Worm (Caenorhabditis elegans) whole organism, L3 larva: ENCODE measurements around the gene pqm-1.

ENCODE experiments used
- R02D3.7 ChIP-seq: fragments of 150-350 bp; optimal IDR thresholded peaks from 2 replicates; lab custom pipeline; 2014; ENCODE audit warnings: missing biosample characterization, missing genetic modification characterization
- ZK546.5 ChIP-seq: sonication (generic microtip); optimal IDR thresholded peaks from 2 replicates; lab custom pipeline; 2017; ENCODE audit warnings: missing biosample characterization, missing genetic modification characterization
- aly-2 ChIP-seq: fragments of 150-350 bp; optimal IDR thresholded peaks from 2 replicates; lab custom pipeline; 2014; ENCODE audit warnings: missing biosample characterization, missing genetic modification characterization
- ceh-16 ChIP-seq: sonication (generic microtip); optimal IDR thresholded peaks from 2 replicates; lab custom pipeline; 2017; ENCODE audit warnings: missing biosample characterization, missing genetic modification characterization
- ceh-82 ChIP-seq: fragments of 150-350 bp; optimal IDR thresholded peaks from 2 replicates; lab custom pipeline; 2014; ENCODE audit warnings: missing biosample characterization, missing genetic modification characterization
- ceh-9 ChIP-seq: sonication (generic microtip); optimal IDR thresholded peaks from 2 replicates; lab custom pipeline; 2018; ENCODE audit warnings: missing biosample characterization, missing genetic modification characterization
- daf-12 ChIP-seq: fragments of 150-350 bp; optimal IDR thresholded peaks from 2 replicates; lab custom pipeline; 2014; ENCODE audit warnings: missing biosample characterization, missing genetic modification reagents, missing genetic modification characterization
- egl-27 ChIP-seq: sonication (generic microtip); optimal IDR thresholded peaks from 4 replicates; lab custom pipeline; 2017; ENCODE audit warnings: missing biosample characterization, missing genetic modification reagents, missing genetic modification characterization
- egl-5 ChIP-seq: fragments of 150-350 bp; optimal IDR thresholded peaks from 2 replicates; lab custom pipeline; 2017; ENCODE audit warnings: missing biosample characterization, missing genetic modification reagents, missing genetic modification characterization, inconsistent platforms
- elt-1 ChIP-seq: fragments of 150-350 bp; optimal IDR thresholded peaks from 2 replicates; lab custom pipeline; 2014; ENCODE audit warnings: missing biosample characterization, missing genetic modification characterization
- elt-2 ChIP-seq: sonication (generic microtip); optimal IDR thresholded peaks from 2 replicates; lab custom pipeline; 2016; ENCODE audit warnings: missing genetic modification reagents, mild to moderate bottlenecking, missing genetic modification characterization, missing compliant biosample characterization
- elt-3 ChIP-seq, 3 experiments: fragments of 150-350 bp in 1 of 3; sonication (generic microtip) in 2 of 3; optimal IDR thresholded peaks; 2 replicates in 2 of 3; 4 replicates in 1 of 3; lab custom pipeline; 2014 to 2017; ENCODE audit warnings: missing biosample characterization in 3 of 3, missing genetic modification characterization in 3 of 3
- eor-1 ChIP-seq, 2 experiments: fragments of 150-350 bp; optimal IDR thresholded peaks; 2 replicates each; lab custom pipeline; 2014 to 2018; ENCODE audit warnings: missing biosample characterization in 2 of 2, missing genetic modification characterization in 2 of 2
- fkh-2 ChIP-seq: fragments of 150-350 bp; optimal IDR thresholded peaks from 2 replicates; lab custom pipeline; 2014; ENCODE audit warnings: missing biosample characterization, missing genetic modification reagents, missing genetic modification characterization
- hmg-11 ChIP-seq: sonication (generic microtip); optimal IDR thresholded peaks from 2 replicates; lab custom pipeline; 2016; ENCODE audit warnings: missing genetic modification characterization, missing compliant biosample characterization
- lin-15B ChIP-seq: fragments of 150-350 bp; optimal IDR thresholded peaks from 2 replicates; lab custom pipeline; 2014; ENCODE audit warnings: missing biosample characterization, missing genetic modification characterization
- nfya-1 ChIP-seq: sonication (generic microtip); optimal IDR thresholded peaks from 2 replicates; lab custom pipeline; 2017; ENCODE audit warnings: missing genetic modification characterization, mild to moderate bottlenecking, missing compliant biosample characterization, antibody characterized with exemption, moderate library complexity; ENCODE audit not compliant: insufficient read depth
- nhr-11 ChIP-seq: fragments of 150-350 bp; optimal IDR thresholded peaks from 2 replicates; lab custom pipeline; 2014; ENCODE audit warnings: missing biosample characterization, missing genetic modification characterization
- nhr-23 ChIP-seq: fragments of 150-350 bp; optimal IDR thresholded peaks from 2 replicates; lab custom pipeline; 2014; ENCODE audit warnings: missing biosample characterization, missing genetic modification reagents, missing genetic modification characterization
- nhr-25 ChIP-seq: sonication (generic microtip); optimal IDR thresholded peaks from 2 replicates; lab custom pipeline; 2017; ENCODE audit warnings: missing biosample characterization, missing genetic modification characterization
- nhr-28 ChIP-seq: fragments of 150-350 bp; optimal IDR thresholded peaks from 2 replicates; lab custom pipeline; 2014; ENCODE audit warnings: missing biosample characterization, missing genetic modification characterization
- nhr-43 ChIP-seq: sonication (generic microtip); optimal IDR thresholded peaks from 2 replicates; lab custom pipeline; 2016; ENCODE audit warnings: mild to moderate bottlenecking, missing genetic modification characterization, missing compliant biosample characterization; ENCODE audit not compliant: poor library complexity, severe bottlenecking
- nhr-67 ChIP-seq: fragments of 150-350 bp; optimal IDR thresholded peaks from 2 replicates; lab custom pipeline; 2014; ENCODE audit warnings: missing biosample characterization, missing genetic modification characterization
- nhr-76 ChIP-seq: fragments of 150-350 bp; sonication (generic microtip); optimal IDR thresholded peaks from 5 replicates; lab custom pipeline; 2014; ENCODE audit warnings: missing biosample characterization, missing genetic modification characterization
- nhr-77 ChIP-seq: fragments of 150-350 bp; optimal IDR thresholded peaks from 2 replicates; lab custom pipeline; 2014; ENCODE audit warnings: missing biosample characterization, missing genetic modification characterization
- pha-4 ChIP-seq: fragments of 150-350 bp; optimal IDR thresholded peaks from 2 replicates; lab custom pipeline; 2014; ENCODE audit warnings: missing biosample characterization, missing genetic modification reagents, missing genetic modification characterization
- pqm-1 ChIP-seq: fragments of 150-350 bp; optimal IDR thresholded peaks from 2 replicates; lab custom pipeline; 2017; ENCODE audit warnings: missing biosample characterization, missing genetic modification characterization, inconsistent platforms
- sea-2 ChIP-seq: fragments of 150-350 bp; sonication (generic microtip); optimal IDR thresholded peaks from 4 replicates; lab custom pipeline; 2014; ENCODE audit warnings: missing biosample characterization, missing genetic modification reagents, missing genetic modification characterization
- snpc-4 ChIP-seq: fragments of 150-350 bp; optimal IDR thresholded peaks from 2 replicates; lab custom pipeline; 2014; ENCODE audit warnings: missing biosample characterization, missing genetic modification characterization
- tbx-2 ChIP-seq: sonication (generic microtip); optimal IDR thresholded peaks from 2 replicates; lab custom pipeline; 2016; ENCODE audit warnings: mild to moderate bottlenecking, missing genetic modification characterization, missing compliant biosample characterization
- unc-62 ChIP-seq: fragments of 150-350 bp; sonication (generic microtip); optimal IDR thresholded peaks from 4 replicates; lab custom pipeline; 2014; ENCODE audit warnings: missing biosample characterization, missing genetic modification reagents, missing genetic modification characterization
- zag-1 ChIP-seq: fragments of 150-350 bp; optimal IDR thresholded peaks from 2 replicates; lab custom pipeline; 2014; ENCODE audit warnings: missing biosample characterization, missing genetic modification characterization
- ztf-11 ChIP-seq: fragments of 150-350 bp; optimal IDR thresholded peaks from 2 replicates; lab custom pipeline; 2014; ENCODE audit warnings: missing biosample characterization, missing genetic modification characterization
- ztf-4 ChIP-seq: fragments of 150-350 bp; optimal IDR thresholded peaks from 2 replicates; lab custom pipeline; 2014; ENCODE audit warnings: missing biosample characterization, missing genetic modification characterization

Gene pqm-1

ce11 chrII:11110419-11110818 is 42.0 kb downstream of the pqm-1 start:
- TF ChIP-seq ceh-16 (no peak), nhr-23 (tag; lab: Kevin White, UChicago) (no peak), ZK546.5 (tag; lab: Kevin White, UChicago) (no peak), nhr-67 (tag; lab: Kevin White, UChicago) (no peak)

- no peak for TF ChIP-seq pha-4
- no peak for TF ChIP-seq zag-1
- TF ChIP-seq pqm-1 (tag; lab: Kevin White, UChicago) = no peak
- no peak for TF ChIP-seq nfya-1 (tag; lab: Kevin White, UChicago)
Measured at ce11 chrII:11107828-11108227, 44.6 kb downstream of the pqm-1 start, which contains the start of gene apc-17. Gene apc-17, plus strand, starts transcription at chrII:11108128.

ce11 chrII:11105981-11106711 is 46.2 kb downstream of the pqm-1 start, which contains the start of gene nasp-1:
Gene nasp-1, plus strand, starts transcription at chrII:11106612.
- TF ChIP-seq sea-2 (GFP tag; lab: Kevin White, UChicago) (no peak), nhr-25 (tag; lab: Kevin White, UChicago) (no peak), ceh-82 (tag; lab: Kevin White, UChicago) (no peak), elt-1 (tag; lab: Kevin White, UChicago) (no peak), snpc-4 (tag; lab: Kevin White, UChicago) (no peak), elt-2 (tag; lab: Kevin White, UChicago) (no peak), pha-4 (peak; percentile 6), nfya-1 (tag; lab: Kevin White, UChicago) (peak; percentile 24)

ce11 chrII:11104162-11104561 is 48.2 kb downstream of the pqm-1 start, which contains the start of gene C09H10.9:
Gene C09H10.9, plus strand, starts transcription at chrII:11104462.
- TF ChIP-seq egl-5 (tag; lab: Kevin White, UChicago) (no peak), ztf-4 (tag; lab: Kevin White, UChicago) (no peak), daf-12 (tag; lab: Kevin White, UChicago) (no peak), hmg-11 (no peak), lin-15B (no peak), unc-62 (GFP tag; lab: Kevin White, UChicago) (no peak), ceh-82 (tag; lab: Kevin White, UChicago) (no peak), egl-27 (tag; lab: Kevin White, UChicago) (no peak), nhr-67 (tag; lab: Kevin White, UChicago) (no peak), sea-2 (GFP tag; lab: Kevin White, UChicago) (no peak), elt-3 (tag; optimal IDR thresholded peaks at IDR 0.05; lab: Kevin White, UChicago) (no peak), nhr-28 (no peak), R02D3.7 (tag; lab: Kevin White, UChicago) (no peak), tbx-2 (tag; lab: Kevin White, UChicago) (no peak), ceh-9 (tag; lab: Kevin White, UChicago) (no peak)

- TF ChIP-seq zag-1 = no peak
- TF ChIP-seq ceh-16 = no peak
- TF ChIP-seq nhr-43 (tag; lab: Kevin White, UChicago) = no peak
- TF ChIP-seq nfya-1 (tag; lab: Kevin White, UChicago) = no peak
- TF ChIP-seq ztf-11 (tag; lab: Kevin White, UChicago) = no peak
- TF ChIP-seq nhr-11 (tag; lab: Kevin White, UChicago) = no peak
- TF ChIP-seq ceh-9 (tag; lab: Kevin White, UChicago) = no peak
- TF ChIP-seq aly-2 = no peak
- no peak for TF ChIP-seq fkh-2
- TF ChIP-seq eor-1 (tag; optimal IDR thresholded peaks at IDR 0.05; lab: Kevin White, UChicago) = no peak
- no peak for TF ChIP-seq nhr-76
- TF ChIP-seq ZK546.5 (tag; lab: Kevin White, UChicago) = no peak
- TF ChIP-seq nhr-77 (tag; lab: Kevin White, UChicago) = no peak
- TF ChIP-seq elt-3 (tag; optimal IDR thresholded peaks at IDR 0.05; lab: Kevin White, UChicago) = no peak
Measured at ce11 chrII:11103657-11104056, 48.7 kb downstream of the pqm-1 start, which contains the start of gene C09H10.5. Gene C09H10.5, minus strand, starts transcription at chrII:11103757.
